Worm (Caenorhabditis elegans): ENCODE results near the gene K11D12.11.

Gene K11D12.11

ce11 chrV:5046103-5046502, 6.7 kb upstream of the K11D12.11 start, which contains the start of gene exc-14:
exc-14 (minus strand) TSS chrV:5046203.
- TF ChIP-seq somi-1 (GFP tag; optimal IDR thresholded peaks at IDR 0.05) (no peak), F23B12.7 (tag; optimal IDR thresholded peaks at IDR 0.05; ENCODE audit: insufficient read depth) (no peak), F33H1.4 (GFP tag; IDR thresholded peaks at IDR 0.05) (no peak), madf-3 (GFP tag; IDR thresholded peaks at IDR 0.05) (no peak), lag-1 (GFP tag; IDR thresholded peaks at IDR 0.05) (no peak), Y67H2A.10 (GFP tag; conservative IDR thresholded peaks at IDR 0.05) (no peak), lin-35 (GFP tag; optimal IDR thresholded peaks at IDR 0.05) (no peak), let-607 (tag; optimal IDR thresholded peaks at IDR 0.05) (no peak), attf-6 (GFP tag; IDR thresholded peaks at IDR 0.05) (no peak), ekl-4 (GFP tag; IDR thresholded peaks at IDR 0.05) (no peak), ztf-6 (GFP tag; IDR thresholded peaks at IDR 0.05) (no peak), lir-1 (GFP tag; conservative IDR thresholded peaks at IDR 0.05) (no peak), Y53G8AR.9 (GFP tag; conservative IDR thresholded peaks at IDR 0.05) (no peak)

DNA sequence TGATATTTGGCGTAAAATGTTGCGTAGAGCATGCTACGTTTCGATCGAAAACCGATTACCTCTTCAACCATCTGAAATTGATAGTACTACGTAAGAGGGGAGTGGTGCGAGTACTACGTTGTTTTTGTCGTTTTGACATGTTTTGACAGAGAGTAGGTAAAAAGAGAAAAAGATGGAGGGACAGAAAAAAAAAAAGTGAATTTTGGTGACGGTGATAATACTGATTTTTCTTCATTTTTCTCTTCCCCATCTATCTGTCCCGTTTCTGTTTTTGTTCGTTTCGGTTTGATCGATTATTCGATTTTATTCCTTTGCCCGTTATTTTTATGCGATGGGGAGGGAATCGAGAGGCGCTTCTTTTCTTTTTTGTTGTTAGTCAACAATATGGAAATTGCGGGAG, 1.5 kb upstream of the K11D12.11 start, which contains the start of gene K11D12.8:
Gene K11D12.8, minus strand, starts transcription at position 77 of the 400 bp plus-strand sequence.
- no peak for TF ChIP-seq lag-1 (GFP tag; IDR thresholded peaks at IDR 0.05)
- TF ChIP-seq F55B11.4 (tag; optimal IDR thresholded peaks at IDR 0.05; ENCODE audit: borderline replicate concordance, insufficient read depth) = no peak
- no peak for TF ChIP-seq ceh-58 (GFP tag; IDR thresholded peaks at IDR 0.05)
- TF ChIP-seq cebp-1 (GFP tag; IDR thresholded peaks at IDR 0.05) = no peak
- TF ChIP-seq cebp-1 (tag; optimal IDR thresholded peaks at IDR 0.05) = no peak
- no peak for TF ChIP-seq sdz-38 (tag; optimal IDR thresholded peaks at IDR 0.05)
- no peak for TF ChIP-seq F33H1.4 (GFP tag; IDR thresholded peaks at IDR 0.05)
- no peak for TF ChIP-seq lin-54 (GFP tag; optimal IDR thresholded peaks at IDR 0.05)
- no peak for TF ChIP-seq F39B2.1 (GFP tag; IDR thresholded peaks at IDR 0.05)
- no peak for TF ChIP-seq ztf-22 (GFP tag; optimal IDR thresholded peaks at IDR 0.05)
- TF ChIP-seq rec-8 (tag; optimal IDR thresholded peaks at IDR 0.05) = no peak
- no peak for TF ChIP-seq ceh-100 (GFP tag; IDR thresholded peaks at IDR 0.05)

ce11 chrV:5038449-5038848, 951 bp downstream of the K11D12.11 start:
- TF ChIP-seq Y53G8AR.9 (GFP tag; conservative IDR thresholded peaks at IDR 0.05) (no peak), tbp1 (GFP tag; optimal IDR thresholded peaks at IDR 0.05) (no peak), repo-1 (tag; optimal IDR thresholded peaks at IDR 0.05) (no peak), attf-6 (GFP tag; IDR thresholded peaks at IDR 0.05) (no peak), attf-5 (GFP tag; optimal IDR thresholded peaks at IDR 0.05) (no peak), F39B2.1 (GFP tag; IDR thresholded peaks at IDR 0.05) (no peak), let-607 (tag; optimal IDR thresholded peaks at IDR 0.05) (no peak), hlh-26 (GFP tag; conservative IDR thresholded peaks at IDR 0.05) (no peak), C06A6.2 (GFP tag; conservative IDR thresholded peaks at IDR 0.05) (no peak)

DNA sequence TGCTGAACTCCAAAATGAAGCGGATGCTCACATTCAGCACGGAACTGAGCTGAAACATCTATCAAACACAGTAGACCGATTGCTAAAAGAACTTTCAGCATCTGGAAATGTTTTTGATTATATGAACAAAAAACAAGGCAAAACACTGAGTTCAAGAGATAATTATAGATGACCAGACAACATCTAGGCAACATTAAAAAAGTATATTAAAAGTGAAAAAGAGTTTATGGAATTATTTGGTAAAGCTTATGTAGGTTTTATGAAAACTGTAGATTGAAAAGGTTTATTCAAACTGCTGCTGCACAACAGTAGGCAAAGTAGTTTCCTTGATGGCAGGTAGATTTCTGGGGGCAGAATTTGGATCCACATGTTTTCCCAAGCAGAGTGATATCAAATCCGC, 3.0 kb downstream of the K11D12.11 start, which contains the start of gene K11D12.7:
Gene K11D12.7, minus strand, starts transcription at position 101 of the 400 bp plus-strand sequence.
- TF ChIP-seq ztf-6 (GFP tag; IDR thresholded peaks at IDR 0.05) (no peak), Y56A3A.18 (GFP tag; IDR thresholded peaks at IDR 0.05) (no peak), nhr-27 (tag; optimal IDR thresholded peaks at IDR 0.05) (no peak), bed-1 (GFP tag; IDR thresholded peaks at IDR 0.05) (no peak), ceh-91 (GFP tag; IDR thresholded peaks at IDR 0.05) (no peak), egrh-3 (GFP tag; IDR thresholded peaks at IDR 0.05) (no peak), akir-1 (GFP tag; optimal IDR thresholded peaks at IDR 0.05) (no peak)

Measured in whole organism, young adult.